Fruit fly (Drosophila melanogaster) whole organism, wandering third instar larva: ENCODE results near the gene fru.

Source experiments
- Abd-B ChIP-seq: fragments of >200 bp; optimal IDR thresholded peaks from 2 replicates; lab custom pipeline; 2017; ENCODE audit warnings: missing biosample characterization, missing genetic modification characterization
- CG9705 ChIP-seq: fragments of 200-800 bp; sonication (Bioruptor generic); optimal IDR thresholded peaks from 2 replicates; lab custom pipeline; 2018; ENCODE audit warnings: missing biosample characterization, mild to moderate bottlenecking, missing genetic modification characterization
- CrebA ChIP-seq: fragments of 200-800 bp; sonication (Bioruptor generic); optimal IDR thresholded peaks from 2 replicates; lab custom pipeline; 2016; ENCODE audit warnings: missing biosample characterization, mild to moderate bottlenecking, missing genetic modification characterization, borderline replicate concordance
- Dfd ChIP-seq: fragments of >200 bp; optimal IDR thresholded peaks from 2 replicates; lab custom pipeline; 2017; ENCODE audit warnings: missing biosample characterization, missing genetic modification characterization
- HLH106 ChIP-seq: fragments of 200-800 bp; optimal IDR thresholded peaks from 3 replicates; lab custom pipeline; 2019; ENCODE audit warnings: missing biosample characterization, mild to moderate bottlenecking, missing genetic modification characterization, moderate library complexity
- Hnf4 ChIP-seq: fragments of 200-800 bp; sonication (Bioruptor generic); optimal IDR thresholded peaks from 2 replicates; lab custom pipeline; 2016; ENCODE audit warnings: missing biosample characterization, mild to moderate bottlenecking, missing genetic modification characterization
- Hr78 ChIP-seq: fragments of >200 bp; optimal IDR thresholded peaks from 2 replicates; lab custom pipeline; 2017; ENCODE audit warnings: missing biosample characterization, missing genetic modification characterization
- Hr83 ChIP-seq: fragments of 200-300 bp; sonication (Bioruptor generic); optimal IDR thresholded peaks from 2 replicates; lab custom pipeline; 2016; ENCODE audit warnings: missing biosample characterization, mild to moderate bottlenecking, missing genetic modification characterization, moderate library complexity; ENCODE audit not compliant: poor library complexity, severe bottlenecking
- Jra ChIP-seq: sonication (Bioruptor generic); optimal IDR thresholded peaks from 2 replicates; lab custom pipeline; 2016; ENCODE audit warnings: missing biosample characterization, missing genetic modification characterization
- Myc ChIP-seq: fragments of >200 bp; optimal IDR thresholded peaks from 2 replicates; lab custom pipeline; 2017
- N ChIP-seq: fragments of >200 bp; optimal IDR thresholded peaks from 2 replicates; lab custom pipeline; 2018; ENCODE audit warnings: missing biosample characterization, missing external identifiers, missing genetic modification characterization
- OdsH ChIP-seq: fragments of 200-800 bp; sonication (Bioruptor generic); optimal IDR thresholded peaks from 2 replicates; lab custom pipeline; 2016; ENCODE audit warnings: missing biosample characterization, mild to moderate bottlenecking, missing genetic modification characterization
- Rel ChIP-seq, 2 experiments: fragments of 200-800 bp; sonication (Bioruptor generic) in 1 of 2; optimal IDR thresholded peaks; 2 replicates in 1 of 2; 3 replicates in 1 of 2; lab custom pipeline; 2016 to 2019; ENCODE audit warnings: mild to moderate bottlenecking in 2 of 2, missing biosample characterization in 2 of 2, missing genetic modification characterization in 2 of 2, moderate library complexity in 1 of 2
- Sp1 ChIP-seq: fragments of 200-800 bp; sonication (Bioruptor generic); optimal IDR thresholded peaks from 3 replicates; lab custom pipeline; 2019; ENCODE audit warnings: missing biosample characterization, mild to moderate bottlenecking, missing genetic modification characterization, moderate library complexity
- Vsx2 ChIP-seq: fragments of 200-300, 225-300 bp; sonication (Bioruptor generic); optimal IDR thresholded peaks from 2 replicates; lab custom pipeline; 2018; ENCODE audit warnings: missing biosample characterization, missing genetic modification characterization; ENCODE audit not compliant: partially characterized antibody
- br ChIP-seq: fragments of 200-800 bp; sonication (Bioruptor generic); optimal IDR thresholded peaks from 2 replicates; lab custom pipeline; 2016; ENCODE audit warnings: missing biosample characterization, missing genetic modification characterization
- brk ChIP-seq: fragments of 200-800 bp; sonication (Bioruptor generic); optimal IDR thresholded peaks from 2 replicates; lab custom pipeline; 2016; ENCODE audit warnings: missing biosample characterization, mild to moderate bottlenecking, missing genetic modification characterization
- dl ChIP-seq, 2 experiments: fragments of 175-275, 200-275 bp in 1 of 2; fragments of 200-275 bp in 1 of 2; sonication (Bioruptor generic); optimal IDR thresholded peaks; lab custom pipeline; 2018; ENCODE audit warnings: mild to moderate bottlenecking in 2 of 2, missing biosample characterization in 2 of 2, missing genetic modification characterization in 2 of 2, moderate library complexity in 2 of 2; ENCODE audit not compliant: partially characterized antibody in 2 of 2, insufficient read depth in 1 of 2
- dmrt93B ChIP-seq: fragments of 200-800 bp; sonication (Bioruptor generic); optimal IDR thresholded peaks from 2 replicates; lab custom pipeline; 2018; ENCODE audit warnings: missing biosample characterization, mild to moderate bottlenecking, missing genetic modification characterization
- dsf ChIP-seq: sonication (Bioruptor generic); optimal IDR thresholded peaks from 2 replicates; lab custom pipeline; 2016; ENCODE audit warnings: missing biosample characterization, missing genetic modification characterization, borderline replicate concordance
- ey ChIP-seq: fragments of 200-800 bp; sonication (Bioruptor generic); optimal IDR thresholded peaks from 2 replicates; lab custom pipeline; 2016; ENCODE audit warnings: missing biosample characterization, missing genetic modification characterization
- foxo ChIP-seq, 2 experiments: fragments of 200-800 bp; sonication (Bioruptor generic); optimal IDR thresholded peaks; 2 replicates in 1 of 2; 3 replicates in 1 of 2; lab custom pipeline; 2016 to 2017; ENCODE audit warnings: missing biosample characterization in 2 of 2, missing genetic modification characterization in 2 of 2
- fru ChIP-seq: fragments of 200-800 bp; sonication (Bioruptor generic); optimal IDR thresholded peaks from 3 replicates; lab custom pipeline; 2016; ENCODE audit warnings: missing biosample characterization, mild to moderate bottlenecking, missing genetic modification characterization
- h ChIP-seq: fragments of 200-800 bp; sonication (Bioruptor generic); optimal IDR thresholded peaks from 3 replicates; lab custom pipeline; 2016; ENCODE audit warnings: missing biosample characterization, mild to moderate bottlenecking, missing genetic modification characterization
- jim ChIP-seq: fragments of 175-275, 200-325 bp; sonication (Bioruptor generic); optimal IDR thresholded peaks from 2 replicates; lab custom pipeline; 2016; ENCODE audit warnings: missing biosample characterization, mild to moderate bottlenecking, missing genetic modification characterization
- lola ChIP-seq: fragments of >200 bp; optimal IDR thresholded peaks from 2 replicates; lab custom pipeline; 2017; ENCODE audit warnings: missing biosample characterization, missing genetic modification characterization
- pan ChIP-seq: fragments of >200 bp; optimal IDR thresholded peaks from 2 replicates; lab custom pipeline; 2017
- psq ChIP-seq: fragments of 200-800 bp; sonication (Bioruptor generic); optimal IDR thresholded peaks from 3 replicates; lab custom pipeline; 2017; ENCODE audit warnings: missing biosample characterization, mild to moderate bottlenecking, missing genetic modification characterization, moderate library complexity
- rgr ChIP-seq: fragments of 200-800 bp; sonication (Bioruptor generic); optimal IDR thresholded peaks from 3 replicates; lab custom pipeline; 2016; ENCODE audit warnings: missing biosample characterization, mild to moderate bottlenecking, missing genetic modification characterization
- sage ChIP-seq: fragments of 200-800 bp; sonication (Bioruptor generic); optimal IDR thresholded peaks from 2 replicates; lab custom pipeline; 2016; ENCODE audit warnings: missing biosample characterization, mild to moderate bottlenecking, missing genetic modification characterization
- sv ChIP-seq: fragments of 200-800 bp; sonication (Bioruptor generic); optimal IDR thresholded peaks from 3 replicates; lab custom pipeline; 2016; ENCODE audit warnings: missing biosample characterization, missing genetic modification characterization
- tai ChIP-seq: sonication (Bioruptor generic); optimal IDR thresholded peaks from 2 replicates; lab custom pipeline; 2016; ENCODE audit warnings: missing biosample characterization, missing genetic modification characterization
- usp ChIP-seq: fragments of >200 bp; optimal IDR thresholded peaks from 2 replicates; lab custom pipeline; 2017; ENCODE audit warnings: missing biosample characterization, missing genetic modification characterization
- woc ChIP-seq: sonication (Bioruptor generic); optimal IDR thresholded peaks from 2 replicates; lab custom pipeline; 2016; ENCODE audit warnings: missing biosample characterization, mild to moderate bottlenecking, missing genetic modification characterization

fru gene

DNA sequence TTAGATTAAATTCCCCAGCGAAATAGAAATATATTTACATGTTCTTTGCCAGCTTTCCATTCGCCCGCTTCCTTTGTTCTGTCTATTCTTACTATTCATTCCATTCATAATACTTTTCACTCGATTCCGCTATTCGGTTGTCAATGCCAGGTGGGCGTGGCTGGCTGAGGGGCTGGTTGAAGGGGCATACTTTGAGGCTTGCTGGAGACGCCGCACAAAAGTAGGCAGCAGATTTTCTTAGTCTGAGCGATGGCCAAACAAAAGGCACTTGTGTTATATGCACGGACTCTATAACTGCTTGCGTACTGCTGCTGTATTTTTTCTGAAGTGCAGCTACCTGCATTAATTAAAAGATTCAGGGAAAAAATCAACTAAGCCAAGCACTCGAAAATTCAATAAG is 37.7 kb downstream of the fru start (continued):
- TF ChIP-seq tai (GFP tag; lab: Kevin White, UChicago) (no peak), OdsH (GFP tag; lab: Kevin White, UChicago) (no peak), Dfd (no peak)
- TF ChIP-seq, all 38 proteins: peak for 5

- TF ChIP-seq Rel (GFP tag; optimal IDR thresholded peaks at IDR 0.05; lab: Kevin White, UChicago) = no peak
- no peak for TF ChIP-seq Rel (tag; optimal IDR thresholded peaks at IDR 0.05; lab: Kevin White, UChicago)
- no peak for TF ChIP-seq Dfd
- no peak for TF ChIP-seq sage (GFP tag; lab: Kevin White, UChicago)
- TF ChIP-seq dsf = no peak
- TF ChIP-seq lola (GFP tag; lab: Kevin White, UChicago) = no peak
Observed at dm6 chr3R:18499338-18499737, 46.0 kb downstream of the fru start.

dm6 chr3R:18493765-18494164 is 51.6 kb downstream of the fru start:
- TF ChIP-seq woc (GFP tag; lab: Kevin White, UChicago) (no peak), Rel (GFP tag; optimal IDR thresholded peaks at IDR 0.05; lab: Kevin White, UChicago) (no peak), Rel (tag; optimal IDR thresholded peaks at IDR 0.05; lab: Kevin White, UChicago) (no peak), dmrt93B (GFP tag; lab: Kevin White, UChicago) (no peak), OdsH (GFP tag; lab: Kevin White, UChicago) (no peak), sage (GFP tag; lab: Kevin White, UChicago) (no peak), foxo (GFP tag; optimal IDR thresholded peaks at IDR 0.05; lab: Kevin White, UChicago) (no peak), Jra (GFP tag; lab: Kevin White, UChicago) (no peak), psq (GFP tag; lab: Kevin White, UChicago) (no peak), CrebA (no peak), Hnf4 (GFP tag; lab: Kevin White, UChicago) (no peak), CG9705 (GFP tag; lab: Kevin White, UChicago) (no peak)

dm6 chr3R:18491902-18492301 is 53.5 kb downstream of the fru start:
- TF ChIP-seq Hr78 (GFP tag; lab: Kevin White, UChicago) = no peak
- TF ChIP-seq pan = no peak
- no peak for TF ChIP-seq sv

dm6 chr3R:18491113-18491512 is 54.3 kb downstream of the fru start:
- no peak for TF ChIP-seq psq (GFP tag; lab: Kevin White, UChicago)
- TF ChIP-seq HLH106 = no peak
- no peak for TF ChIP-seq rgr (GFP tag; lab: Kevin White, UChicago)
- no peak for TF ChIP-seq OdsH (GFP tag; lab: Kevin White, UChicago)
- no peak for TF ChIP-seq Abd-B (GFP tag; lab: Kevin White, UChicago)
- no peak for TF ChIP-seq jim (GFP tag; lab: Kevin White, UChicago)
- no peak for TF ChIP-seq ey (GFP tag; lab: Kevin White, UChicago)
- no peak for TF ChIP-seq brk
- no peak for TF ChIP-seq Jra (GFP tag; lab: Kevin White, UChicago)
- no peak for TF ChIP-seq fru
- no peak for TF ChIP-seq lola (GFP tag; lab: Kevin White, UChicago)
- no peak for TF ChIP-seq Sp1 (GFP tag; lab: Kevin White, UChicago)
- no peak for TF ChIP-seq dl (GFP tag; optimal IDR thresholded peaks at IDR 0.05; lab: Kevin White, UChicago; ENCODE audit: insufficient read depth in 1 of 2, partially characterized antibody in 2 of 2)
- TF ChIP-seq Rel (GFP tag; optimal IDR thresholded peaks at IDR 0.05; lab: Kevin White, UChicago) = no peak
- no peak for TF ChIP-seq Rel (tag; optimal IDR thresholded peaks at IDR 0.05; lab: Kevin White, UChicago)
- TF ChIP-seq tai (GFP tag; lab: Kevin White, UChicago) = no peak

dm6 chr3R:18490474-18490873 is 54.9 kb downstream of the fru start:
- TF ChIP-seq dl (GFP tag; optimal IDR thresholded peaks at IDR 0.05; lab: Kevin White, UChicago; ENCODE audit: insufficient read depth in 1 of 2, partially characterized antibody in 2 of 2) (no peak), Hr83 (GFP tag; lab: Kevin White, UChicago) (no peak), Myc (lab: Kevin White, UChicago) (no peak), Abd-B (GFP tag; lab: Kevin White, UChicago) (no peak), foxo (GFP tag; optimal IDR thresholded peaks at IDR 0.05; lab: Kevin White, UChicago) (no peak), psq (GFP tag; lab: Kevin White, UChicago) (no peak), lola (GFP tag; lab: Kevin White, UChicago) (no peak), ey (GFP tag; lab: Kevin White, UChicago) (no peak), h (GFP tag; lab: Kevin White, UChicago) (no peak), Rel (GFP tag; optimal IDR thresholded peaks at IDR 0.05; lab: Kevin White, UChicago) (no peak), Rel (tag; optimal IDR thresholded peaks at IDR 0.05; lab: Kevin White, UChicago) (no peak), Vsx2 (no peak), dmrt93B (GFP tag; lab: Kevin White, UChicago) (no peak), brk (no peak), OdsH (GFP tag; lab: Kevin White, UChicago) (no peak), br (GFP tag; lab: Kevin White, UChicago) (no peak), N (GFP tag; lab: Kevin White, UChicago) (no peak), rgr (GFP tag; lab: Kevin White, UChicago) (no peak), jim (GFP tag; lab: Kevin White, UChicago) (no peak), usp (GFP tag; lab: Kevin White, UChicago) (no peak), Hnf4 (GFP tag; lab: Kevin White, UChicago) (no peak)
